Worm (Caenorhabditis elegans) whole organism, young adult: ENCODE results near the gene chw-1.

Source experiments
- ama-1 ChIP-seq, 3 experiments: fragments of 150-350 bp in 1 of 3; sonication (generic microtip) in 2 of 3; optimal IDR thresholded peaks; 2 replicates each; lab custom pipeline; 2014 to 2018; ENCODE audit warnings: missing biosample characterization in 2 of 3, missing genetic modification characterization in 2 of 3, missing genetic modification reagents in 2 of 3
- atf-7 ChIP-seq: sonication (generic microtip); optimal IDR thresholded peaks from 2 replicates; lab custom pipeline; 2017; ENCODE audit warnings: mild to moderate bottlenecking, missing genetic modification characterization, missing compliant biosample characterization
- gei-17 ChIP-seq: fragments of 200-800 bp; sonication (Bioruptor generic); optimal IDR thresholded peaks from 2 replicates; lab custom pipeline; 2018; ENCODE audit warnings: mild to moderate bottlenecking, missing genetic modification characterization, missing compliant biosample characterization
- unc-62 ChIP-seq: fragments of 150-350 bp; optimal IDR thresholded peaks from 2 replicates; lab custom pipeline; 2014; ENCODE audit warnings: missing biosample characterization, missing genetic modification reagents, missing genetic modification characterization

- TF ChIP-seq unc-62 (no peak), ama-1 (optimal IDR thresholded peaks at IDR 0.05; lab: Kevin White, UChicago) (no peak), ama-1 (GFP tag; optimal IDR thresholded peaks at IDR 0.05; lab: Kevin White, UChicago) (no peak), gei-17 (GFP tag; lab: Kevin White, UChicago) (no peak), atf-7 (tag; lab: Kevin White, UChicago) (no peak)
Observed at ce11 chrV:10508855-10509254, 46.8 kb downstream of the chw-1 start, which contains the start of gene C35A5.6.
